Worm (Caenorhabditis elegans) whole organism, young adult: ENCODE data around the gene elt-4.

Source experiments
- F22D6.2 ChIP-seq: sonication (generic microtip); optimal IDR thresholded peaks from 2 replicates; lab custom pipeline; 2016; ENCODE audit warnings: mild to moderate bottlenecking, missing genetic modification characterization, missing compliant biosample characterization
- F49E8.2 ChIP-seq: sonication (generic microtip); optimal IDR thresholded peaks from 3 replicates; lab custom pipeline; 2017; ENCODE audit warnings: missing genetic modification characterization, mild to moderate bottlenecking, missing compliant biosample characterization, antibody characterized with exemption, moderate library complexity; ENCODE audit not compliant: insufficient read depth
- ama-1 ChIP-seq, 3 experiments: fragments of 150-350 bp in 1 of 3; sonication (generic microtip) in 2 of 3; optimal IDR thresholded peaks; 2 replicates each; lab custom pipeline; 2014 to 2018; ENCODE audit warnings: missing biosample characterization in 2 of 3, missing genetic modification characterization in 2 of 3, missing genetic modification reagents in 2 of 3
- cebp-2 ChIP-seq: fragments of 200-800 bp; sonication (Bioruptor generic); IDR thresholded peaks from 2 replicates; pipeline ENCODE4 v1.3.6; 2022; ENCODE audit warnings: missing genetic modification characterization, missing compliant biosample characterization
- ceh-91 ChIP-seq: fragments of 200-800 bp; sonication (Bioruptor generic); IDR thresholded peaks from 2 replicates; pipeline ENCODE4 v1.3.6; 2022; ENCODE audit warnings: missing genetic modification reagents, missing genetic modification characterization, missing compliant biosample characterization
- egl-44 ChIP-seq: fragments of 200-800 bp; sonication (Bioruptor generic); IDR thresholded peaks from 2 replicates; pipeline ENCODE4 v1.3.6; 2022; ENCODE audit warnings: missing genetic modification reagents, missing genetic modification characterization, missing compliant biosample characterization
- ets-4 ChIP-seq: fragments of 200-800 bp; sonication (Bioruptor generic); optimal IDR thresholded peaks from 2 replicates; lab custom pipeline; 2018; ENCODE audit warnings: mild to moderate bottlenecking, missing genetic modification characterization, missing compliant biosample characterization
- lsy-27 ChIP-seq: sonication (generic microtip); optimal IDR thresholded peaks from 2 replicates; lab custom pipeline; 2017; ENCODE audit warnings: missing genetic modification characterization, mild to moderate bottlenecking, missing compliant biosample characterization, antibody characterized with exemption, missing genotype, borderline replicate concordance; ENCODE audit not compliant: insufficient read depth
- madf-6 ChIP-seq: fragments of 200-800 bp; sonication (Bioruptor generic); IDR thresholded peaks from 2 replicates; pipeline ENCODE4 v1.3.6; 2022; ENCODE audit warnings: missing genetic modification reagents, missing genetic modification characterization, missing compliant biosample characterization
- rec-8 ChIP-seq, 2 experiments: sonication (generic microtip); optimal IDR thresholded peaks; 2 replicates each; lab custom pipeline; 2016; ENCODE audit warnings: mild to moderate bottlenecking in 2 of 2, missing genetic modification characterization in 2 of 2, missing genetic modification reagents in 2 of 2, missing genotype in 2 of 2, missing biosample characterization in 1 of 2, missing compliant biosample characterization in 1 of 2, moderate library complexity in 1 of 2
- rpc-1 ChIP-seq, 2 experiments: fragments of 150-350 bp in 1 of 2; sonication (generic microtip) in 1 of 2; optimal IDR thresholded peaks; 2 replicates each; lab custom pipeline; 2014 to 2018; ENCODE audit warnings: missing biosample characterization in 1 of 2, missing genetic modification characterization in 1 of 2, missing genetic modification reagents in 1 of 2, missing genotype in 1 of 2
- snpc-3.4 ChIP-seq: sonication (generic microtip); optimal IDR thresholded peaks from 2 replicates; lab custom pipeline; 2017; ENCODE audit warnings: missing genetic modification characterization, mild to moderate bottlenecking, missing compliant biosample characterization, antibody characterized with exemption, moderate library complexity, missing genotype, missing genetic modification reagents
- ztf-26 ChIP-seq: sonication (generic microtip); optimal IDR thresholded peaks from 2 replicates; lab custom pipeline; 2017; ENCODE audit warnings: missing genetic modification characterization, missing compliant biosample characterization

DNA sequence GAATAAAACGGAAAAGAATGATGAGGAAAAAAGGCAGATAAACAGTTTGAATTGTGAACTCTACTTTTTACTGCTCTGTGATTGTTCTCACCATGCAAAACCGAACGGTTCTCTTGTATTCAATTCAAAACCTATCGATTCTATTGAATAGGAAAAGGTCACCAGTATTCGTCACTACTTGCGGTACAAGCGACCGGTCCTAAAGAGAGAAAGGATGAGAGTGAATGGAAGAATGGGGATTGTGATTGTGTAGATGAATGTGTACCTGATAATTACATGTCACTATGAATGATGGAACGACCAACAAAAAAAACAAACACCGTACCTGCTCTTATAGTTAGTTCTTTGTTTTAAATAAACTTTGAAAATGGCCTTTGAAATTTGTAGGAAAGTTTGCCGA lies 42.5 kb upstream of the elt-4 start:
- TF ChIP-seq madf-6 (GFP tag; lab: Robert Waterston, UW) (no peak), ets-4 (GFP tag; lab: Kevin White, UChicago) (no peak), rpc-1 (optimal IDR thresholded peaks at IDR 0.05; lab: Kevin White, UChicago) (no peak), rpc-1 (tag; optimal IDR thresholded peaks at IDR 0.05; lab: Kevin White, UChicago) (no peak), cebp-2 (no peak), egl-44 (GFP tag; lab: Robert Waterston, UW) (no peak), F22D6.2 (tag; lab: Kevin White, UChicago) (no peak), lsy-27 (tag; lab: Kevin White, UChicago) (no peak), ztf-26 (tag; lab: Kevin White, UChicago) (no peak), F49E8.2 (tag; lab: Kevin White, UChicago) (no peak), rec-8 (tag; optimal IDR thresholded peaks at IDR 0.05; lab: Kevin White, UChicago) (no peak), ama-1 (optimal IDR thresholded peaks at IDR 0.05; lab: Kevin White, UChicago) (no peak), ama-1 (GFP tag; optimal IDR thresholded peaks at IDR 0.05; lab: Kevin White, UChicago) (no peak), ceh-91 (GFP tag; lab: Robert Waterston, UW) (no peak), snpc-3.4 (tag; lab: Kevin White, UChicago) (no peak)
